Worm (Caenorhabditis elegans): ENCODE data around the gene pmk-2.

Gene pmk-2

ce11 chrIV:8163687-8164086 lies 20.4 kb downstream of the pmk-2 start, which contains the start of gene clec-51:
clec-51 (minus strand) TSS chrIV:8163800.
- TF ChIP-seq unc-55 (GFP tag; optimal IDR thresholded peaks at IDR 0.05) (no peak), pqm-1 (tag; optimal IDR thresholded peaks at IDR 0.05) (no peak), elt-2 (tag; optimal IDR thresholded peaks at IDR 0.05) (peak; percentile 4), ceh-45 (GFP tag; IDR thresholded peaks at IDR 0.05) (no peak)

ce11 chrIV:8164515-8164914 lies 21.2 kb downstream of the pmk-2 start:
- no peak for TF ChIP-seq tbx-2 (tag; optimal IDR thresholded peaks at IDR 0.05)
- no peak for TF ChIP-seq pqm-1 (tag; optimal IDR thresholded peaks at IDR 0.05)
- no peak for TF ChIP-seq ceh-18 (tag; optimal IDR thresholded peaks at IDR 0.05)
- TF ChIP-seq eyg-1 (tag; optimal IDR thresholded peaks at IDR 0.05): no peak
- TF ChIP-seq hlh-30 (tag; optimal IDR thresholded peaks at IDR 0.05; ENCODE audit: insufficient read depth): no peak
- no peak for TF ChIP-seq hlh-15 (tag; optimal IDR thresholded peaks at IDR 0.05)
- TF ChIP-seq ref-2 (tag; optimal IDR thresholded peaks at IDR 0.05): no peak
- TF ChIP-seq sdc-2 (tag; optimal IDR thresholded peaks at IDR 0.05): no peak
- TF ChIP-seq pag-3 (tag; optimal IDR thresholded peaks at IDR 0.05; ENCODE audit: borderline replicate concordance): no peak

- TF ChIP-seq ceh-31 (tag; optimal IDR thresholded peaks at IDR 0.05) (no peak), rnt-1 (tag; optimal IDR thresholded peaks at IDR 0.05) (no peak), pat-9 (tag; optimal IDR thresholded peaks at IDR 0.05) (no peak), C38D4.7 (GFP tag; optimal IDR thresholded peaks at IDR 0.05) (no peak), F13H6.1 (tag; optimal IDR thresholded peaks at IDR 0.05) (no peak), nfya-1 (tag; optimal IDR thresholded peaks at IDR 0.05) (no peak), pax-1 (tag; optimal IDR thresholded peaks at IDR 0.05) (no peak), ceh-9 (tag; optimal IDR thresholded peaks at IDR 0.05) (no peak), ceh-2 (tag; optimal IDR thresholded peaks at IDR 0.05) (no peak), pha-2 (tag; optimal IDR thresholded peaks at IDR 0.05) (no peak), tbx-2 (tag; optimal IDR thresholded peaks at IDR 0.05) (no peak), ztf-16 (tag; optimal IDR thresholded peaks at IDR 0.05) (no peak), pag-3 (tag; optimal IDR thresholded peaks at IDR 0.05; ENCODE audit: borderline replicate concordance) (no peak), ceh-30 (tag; optimal IDR thresholded peaks at IDR 0.05) (no peak), lim-6 (tag; optimal IDR thresholded peaks at IDR 0.05) (no peak), odd-2 (tag; optimal IDR thresholded peaks at IDR 0.05) (no peak), sox-4 (tag; optimal IDR thresholded peaks at IDR 0.05) (no peak), fkh-10 (GFP tag; optimal IDR thresholded peaks at IDR 0.05) (no peak), ceh-19 (GFP tag; optimal IDR thresholded peaks at IDR 0.05) (no peak), nhr-11 (tag; optimal IDR thresholded peaks at IDR 0.05) (no peak)
Observed at ce11 chrIV:8165950-8166349, 22.6 kb downstream of the pmk-2 start, which contains the start of gene B0218.7. B0218.7 (minus strand) TSS chrIV:8166050.

- no peak for TF ChIP-seq tbx-7 (tag; optimal IDR thresholded peaks at IDR 0.05)
- no peak for TF ChIP-seq npax-4 (tag; optimal IDR thresholded peaks at IDR 0.05)
- TF ChIP-seq pros-1 (tag; optimal IDR thresholded peaks at IDR 0.05): no peak
- no peak for TF ChIP-seq ama-1 (optimal IDR thresholded peaks at IDR 0.05)
- TF ChIP-seq madf-2 (tag; optimal IDR thresholded peaks at IDR 0.05): no peak
- no peak for TF ChIP-seq sdc-2 (tag; optimal IDR thresholded peaks at IDR 0.05)
- TF ChIP-seq mec-3 (tag; optimal IDR thresholded peaks at IDR 0.05; ENCODE audit: borderline replicate concordance): no peak
- no peak for TF ChIP-seq pha-2 (tag; optimal IDR thresholded peaks at IDR 0.05)
- TF ChIP-seq dve-1 (tag; optimal IDR thresholded peaks at IDR 0.05): no peak
- TF ChIP-seq Y22D7AL.16 (tag; optimal IDR thresholded peaks at IDR 0.05): no peak
- no peak for TF ChIP-seq ceh-19 (GFP tag; optimal IDR thresholded peaks at IDR 0.05)
- TF ChIP-seq ahr-1 (tag; optimal IDR thresholded peaks at IDR 0.05): no peak
- no peak for TF ChIP-seq lin-11 (tag; optimal IDR thresholded peaks at IDR 0.05)
- TF ChIP-seq ceh-2 (tag; optimal IDR thresholded peaks at IDR 0.05): no peak
- TF ChIP-seq sox-4 (tag; optimal IDR thresholded peaks at IDR 0.05): no peak
Observed at ce11 chrIV:8168660-8169059, 25.4 kb downstream of the pmk-2 start, which contains the start of gene clec-52. clec-52 (minus strand) TSS chrIV:8168760.
